Fruit fly (Drosophila melanogaster): ENCODE results near the gene klu.

klu gene

dm6 chr3L:10972348-10972747 lies 36.6 kb downstream of the klu start, which contains the start of gene CG14147:
Gene CG14147 (plus strand): TSS chr3L:10972648.
- TF ChIP-seq Dll (optimal IDR thresholded peaks at IDR 0.05), result no peak
- no peak for TF ChIP-seq psq (optimal IDR thresholded peaks at IDR 0.05)

- TF ChIP-seq pan (optimal IDR thresholded peaks at IDR 0.05) (no peak), EcR (GFP tag; optimal IDR thresholded peaks at IDR 0.05) (no peak), psq (optimal IDR thresholded peaks at IDR 0.05) (no peak), CG8478 (optimal IDR thresholded peaks at IDR 0.05) (no peak), usp (GFP tag; optimal IDR thresholded peaks at IDR 0.05) (no peak), Dll (optimal IDR thresholded peaks at IDR 0.05) (no peak)
These were observed 40.3 kb downstream of the klu start for dm6 chr3L:10968656-10969055.

dm6 chr3L:10967956-10968355 lies 41.0 kb downstream of the klu start:
- TF ChIP-seq pan (optimal IDR thresholded peaks at IDR 0.05) (no peak), usp (GFP tag; optimal IDR thresholded peaks at IDR 0.05) (no peak), Dll (optimal IDR thresholded peaks at IDR 0.05) (no peak), CG8478 (optimal IDR thresholded peaks at IDR 0.05) (no peak), EcR (GFP tag; optimal IDR thresholded peaks at IDR 0.05) (no peak), psq (optimal IDR thresholded peaks at IDR 0.05) (no peak)

DNA sequence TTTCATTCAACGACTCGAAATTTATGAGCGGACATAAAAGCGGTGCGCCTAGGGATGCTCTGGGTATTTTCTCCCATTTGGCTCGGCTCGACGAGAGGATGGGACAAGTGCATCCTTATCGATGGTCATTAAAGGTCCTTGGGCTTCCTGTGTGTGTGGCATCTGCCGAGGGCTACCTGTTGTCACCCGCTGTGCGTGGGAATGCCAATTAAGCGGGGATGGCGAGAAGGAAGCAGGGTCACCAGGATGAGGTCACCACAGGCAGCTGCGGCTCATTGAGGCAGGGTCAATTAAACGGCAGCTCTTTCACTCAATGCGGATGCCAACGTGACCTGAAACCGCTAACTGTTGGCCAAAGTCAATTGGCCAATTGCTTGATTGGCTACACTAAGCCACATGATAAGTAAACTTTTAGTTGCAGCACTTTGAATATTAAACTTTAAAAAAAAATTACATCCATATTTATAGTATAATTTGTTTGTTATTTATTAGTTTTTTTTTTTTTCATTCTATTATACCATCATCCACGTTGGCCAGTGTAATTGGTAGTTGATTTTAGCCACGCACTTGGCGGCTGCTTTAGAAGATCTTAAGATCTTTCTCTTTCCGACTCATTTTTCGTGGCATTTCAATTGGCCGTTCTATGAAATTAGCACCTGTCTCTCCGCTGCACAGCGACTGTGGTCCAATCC lies 42.2 kb downstream of the klu start:
- no peak for TF ChIP-seq CG8478 (optimal IDR thresholded peaks at IDR 0.05)
- no peak for TF ChIP-seq psq (optimal IDR thresholded peaks at IDR 0.05)
- no peak for TF ChIP-seq pan (optimal IDR thresholded peaks at IDR 0.05)
- TF ChIP-seq usp (GFP tag; optimal IDR thresholded peaks at IDR 0.05), result no peak
- no peak for TF ChIP-seq Dll (optimal IDR thresholded peaks at IDR 0.05)
- no peak for TF ChIP-seq EcR (GFP tag; optimal IDR thresholded peaks at IDR 0.05)

DNA sequence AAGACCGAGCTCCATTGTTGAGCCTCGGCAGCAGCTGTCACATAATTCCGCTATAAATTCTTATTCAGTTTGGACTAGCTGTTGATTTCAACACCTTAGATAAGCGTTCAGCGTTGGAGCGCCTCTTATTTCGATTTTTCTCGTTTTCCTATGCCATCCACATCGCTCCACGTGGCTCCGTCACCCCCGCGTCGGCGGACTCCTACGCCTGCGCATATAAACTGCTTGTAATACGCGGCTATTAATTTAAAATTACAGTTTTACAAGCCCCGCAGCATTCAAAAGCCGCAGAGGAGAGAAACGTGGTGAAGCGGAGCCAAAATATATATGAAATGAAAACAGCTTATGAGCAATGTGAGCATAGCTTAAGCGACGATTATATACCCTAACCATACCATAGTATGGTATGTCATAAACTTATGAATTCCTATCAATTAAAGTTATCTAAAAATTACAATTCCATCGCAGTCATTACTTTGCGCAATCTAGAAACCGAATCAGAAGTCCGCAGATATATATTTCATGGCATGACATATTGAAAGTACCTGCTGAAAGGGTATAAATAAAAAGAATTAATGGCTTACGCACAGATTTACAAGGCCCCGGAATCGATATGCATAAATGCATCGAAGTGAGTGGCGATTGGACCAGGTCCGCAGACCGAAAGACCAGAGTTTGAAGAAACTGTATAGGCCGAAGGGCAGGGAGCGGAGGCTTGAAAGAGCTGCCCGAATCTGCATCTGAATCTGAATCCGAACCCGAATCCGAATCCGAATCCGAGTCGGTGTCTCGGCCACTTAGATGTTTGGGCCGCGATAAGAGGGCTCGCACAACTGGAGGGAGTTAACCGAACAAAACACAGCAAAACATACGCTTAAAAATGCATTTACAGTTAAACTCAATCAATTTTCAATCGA lies 43.0 kb downstream of the klu start:
- TF ChIP-seq usp (GFP tag; optimal IDR thresholded peaks at IDR 0.05) (no peak), CG8478 (optimal IDR thresholded peaks at IDR 0.05) (no peak), EcR (GFP tag; optimal IDR thresholded peaks at IDR 0.05) (no peak)

dm6 chr3L:10963952-10964351 lies 45.0 kb downstream of the klu start:
- no peak for TF ChIP-seq pan (optimal IDR thresholded peaks at IDR 0.05)

- TF ChIP-seq Dll (optimal IDR thresholded peaks at IDR 0.05) (no peak), pan (optimal IDR thresholded peaks at IDR 0.05) (no peak), EcR (GFP tag; optimal IDR thresholded peaks at IDR 0.05) (no peak), psq (optimal IDR thresholded peaks at IDR 0.05) (no peak), usp (GFP tag; optimal IDR thresholded peaks at IDR 0.05) (no peak), CG8478 (optimal IDR thresholded peaks at IDR 0.05) (no peak)
These were observed 46.3 kb downstream of the klu start for dm6 chr3L:10962718-10963117.

- no peak for TF ChIP-seq CG8478 (optimal IDR thresholded peaks at IDR 0.05)
- no peak for TF ChIP-seq pan (optimal IDR thresholded peaks at IDR 0.05)
These were observed 46.8 kb downstream of the klu start for dm6 chr3L:10962031-10962679.

DNA sequence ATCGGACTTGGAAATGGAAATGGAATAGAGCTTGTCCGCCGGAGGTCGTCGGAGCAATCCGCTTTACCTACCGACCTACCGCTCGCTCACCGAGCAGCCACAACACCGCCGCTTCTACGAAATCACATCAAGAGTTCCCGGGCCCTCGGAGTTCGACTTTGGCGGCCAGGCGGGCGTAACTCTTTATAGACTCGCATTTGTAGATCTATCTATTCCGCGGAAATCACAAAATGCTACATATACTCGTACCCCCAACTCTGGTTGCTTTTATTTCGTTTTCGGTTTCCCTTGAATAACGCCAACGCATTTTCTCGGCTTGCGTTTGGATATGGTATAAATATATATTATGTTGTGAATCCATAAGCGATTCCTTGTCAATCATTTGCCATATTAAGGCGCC lies 49.3 kb downstream of the klu start:
- TF ChIP-seq EcR (GFP tag; optimal IDR thresholded peaks at IDR 0.05) (no peak), CG8478 (optimal IDR thresholded peaks at IDR 0.05) (no peak), usp (GFP tag; optimal IDR thresholded peaks at IDR 0.05) (no peak), Dll (optimal IDR thresholded peaks at IDR 0.05) (no peak), pan (optimal IDR thresholded peaks at IDR 0.05) (no peak), psq (optimal IDR thresholded peaks at IDR 0.05) (no peak)

- TF ChIP-seq pan (optimal IDR thresholded peaks at IDR 0.05), result no peak
- TF ChIP-seq Dll (optimal IDR thresholded peaks at IDR 0.05), result no peak
- TF ChIP-seq EcR (GFP tag; optimal IDR thresholded peaks at IDR 0.05), result no peak
- TF ChIP-seq usp (GFP tag; optimal IDR thresholded peaks at IDR 0.05), result no peak
These were observed 50.2 kb downstream of the klu start for dm6 chr3L:10958672-10959274.

dm6 chr3L:10957843-10958242 lies 51.1 kb downstream of the klu start:
- TF ChIP-seq pan (optimal IDR thresholded peaks at IDR 0.05) (no peak), usp (GFP tag; optimal IDR thresholded peaks at IDR 0.05) (no peak), psq (optimal IDR thresholded peaks at IDR 0.05) (no peak), CG8478 (optimal IDR thresholded peaks at IDR 0.05) (no peak), Dll (optimal IDR thresholded peaks at IDR 0.05) (no peak), EcR (GFP tag; optimal IDR thresholded peaks at IDR 0.05) (no peak)

dm6 chr3L:10956558-10956957 lies 52.4 kb downstream of the klu start:
- TF ChIP-seq pan (optimal IDR thresholded peaks at IDR 0.05), result no peak
- TF ChIP-seq CG8478 (optimal IDR thresholded peaks at IDR 0.05), result no peak
- TF ChIP-seq Dll (optimal IDR thresholded peaks at IDR 0.05), result no peak
- no peak for TF ChIP-seq EcR (GFP tag; optimal IDR thresholded peaks at IDR 0.05)
- no peak for TF ChIP-seq psq (optimal IDR thresholded peaks at IDR 0.05)
- TF ChIP-seq usp (GFP tag; optimal IDR thresholded peaks at IDR 0.05), result no peak

Data from whole organism.